Fruit fly (Drosophila melanogaster): ENCODE measurements around the gene Burs.
"Not testable (repeated sequence)": the region's sequence is repeated elsewhere in the genome, so short reads cannot be mapped to it uniquely, and the experiment has no call there.

Gene Burs

DNA sequence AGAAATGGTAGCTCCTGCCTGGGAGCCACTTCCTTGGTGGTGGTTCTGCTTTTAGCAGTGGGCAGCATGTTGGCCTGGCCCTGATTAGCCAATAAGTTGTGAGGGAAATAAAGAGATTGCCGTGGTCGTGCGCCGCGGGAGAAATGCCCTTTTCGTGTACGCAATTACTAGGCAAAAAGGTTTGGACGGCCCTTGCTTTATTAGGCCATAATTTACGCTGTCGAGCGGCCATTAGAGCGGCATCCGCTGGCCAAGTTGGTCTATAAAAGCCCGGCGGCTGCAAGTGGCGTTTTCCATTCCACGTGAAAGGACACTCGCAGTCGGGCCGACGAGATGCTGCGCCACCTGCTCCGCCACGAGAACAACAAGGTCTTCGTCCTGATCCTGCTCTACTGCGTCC lies at the start of gene Burs:
Burs (plus strand) TSS at position 301 of the 400 bp plus-strand sequence.
- TF ChIP-seq h (optimal IDR thresholded peaks at IDR 0.05), result no peak
- TF ChIP-seq Myc (optimal IDR thresholded peaks at IDR 0.05), result no peak

DNA sequence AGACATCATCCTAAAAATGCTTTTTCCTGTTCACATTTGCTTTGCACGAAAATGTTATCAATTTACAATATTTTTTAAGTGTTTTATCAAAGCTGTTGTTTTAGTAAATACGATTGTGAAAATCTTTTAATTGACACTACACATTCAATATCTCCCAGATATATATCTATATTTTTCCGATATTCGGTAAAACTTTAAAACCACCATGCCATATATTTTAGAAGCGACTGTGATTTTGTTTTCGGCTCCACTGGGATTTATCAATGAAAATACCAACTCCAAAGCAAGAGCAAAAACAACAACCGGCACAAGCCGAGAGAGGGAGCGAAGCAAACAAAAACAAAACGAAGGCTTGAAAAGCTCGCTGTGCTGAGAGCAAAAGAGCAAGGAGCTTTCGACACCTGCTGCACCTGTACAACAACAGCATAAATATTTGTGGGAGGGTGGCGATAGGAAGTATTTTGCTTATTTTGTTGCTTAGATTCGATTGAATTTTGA lies 49.3 kb upstream of the Burs start:
- TF ChIP-seq insv (optimal IDR thresholded peaks at IDR 0.05) (no peak), Myc (optimal IDR thresholded peaks at IDR 0.05) (no peak), psq (optimal IDR thresholded peaks at IDR 0.05) (no peak), ttk (optimal IDR thresholded peaks at IDR 0.05) (no peak), Sin3A (optimal IDR thresholded peaks at IDR 0.05) (no peak), h (optimal IDR thresholded peaks at IDR 0.05) (no peak)

DNA sequence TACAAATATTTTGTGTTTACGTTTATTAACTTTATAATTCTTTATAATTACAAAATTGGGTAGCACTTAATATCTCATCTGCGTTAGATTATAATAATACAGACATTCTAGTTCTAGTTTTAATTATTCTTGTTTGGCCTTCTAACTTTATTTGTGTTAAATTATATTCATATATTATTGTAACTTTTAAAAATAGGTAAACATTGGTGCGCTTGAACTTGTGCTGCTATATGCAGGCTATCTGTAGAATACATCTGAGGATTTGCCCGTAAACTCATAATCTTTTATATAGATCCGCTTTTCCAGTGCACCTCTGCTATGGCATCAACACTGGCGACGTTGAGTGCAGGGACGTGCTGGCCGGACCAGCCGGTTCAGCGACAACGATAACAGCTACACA lies 46.9 kb upstream of the Burs start:
- TF ChIP-seq Sin3A (optimal IDR thresholded peaks at IDR 0.05) (no peak), psq (optimal IDR thresholded peaks at IDR 0.05) (no peak), insv (optimal IDR thresholded peaks at IDR 0.05) (no peak), h (optimal IDR thresholded peaks at IDR 0.05) (no peak), Myc (optimal IDR thresholded peaks at IDR 0.05) (no peak), ttk (optimal IDR thresholded peaks at IDR 0.05) (no peak)

DNA sequence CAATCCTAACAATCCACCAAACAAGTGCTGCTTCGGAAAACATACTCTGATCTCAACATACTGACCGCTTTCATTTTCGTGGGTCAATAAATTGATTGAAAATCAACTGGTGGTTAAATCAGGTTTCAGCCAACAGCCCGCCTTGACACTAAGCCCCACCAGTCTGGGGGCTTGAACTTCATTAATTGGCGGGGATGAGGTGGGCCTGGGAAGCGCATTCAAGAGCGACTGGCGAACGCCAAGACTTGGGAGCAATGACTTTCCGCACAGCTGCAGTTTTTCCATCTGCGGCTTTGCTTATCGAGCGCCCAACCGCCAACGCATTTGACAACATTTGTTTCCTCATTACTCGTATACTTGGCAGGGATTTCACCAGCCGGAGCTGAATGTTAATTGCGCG lies 42.7 kb upstream of the Burs start:
- TF ChIP-seq psq (optimal IDR thresholded peaks at IDR 0.05) (no peak), insv (optimal IDR thresholded peaks at IDR 0.05) (no peak), h (optimal IDR thresholded peaks at IDR 0.05) (no peak), Sin3A (optimal IDR thresholded peaks at IDR 0.05) (no peak), Myc (optimal IDR thresholded peaks at IDR 0.05) (no peak), ttk (optimal IDR thresholded peaks at IDR 0.05) (no peak)

DNA sequence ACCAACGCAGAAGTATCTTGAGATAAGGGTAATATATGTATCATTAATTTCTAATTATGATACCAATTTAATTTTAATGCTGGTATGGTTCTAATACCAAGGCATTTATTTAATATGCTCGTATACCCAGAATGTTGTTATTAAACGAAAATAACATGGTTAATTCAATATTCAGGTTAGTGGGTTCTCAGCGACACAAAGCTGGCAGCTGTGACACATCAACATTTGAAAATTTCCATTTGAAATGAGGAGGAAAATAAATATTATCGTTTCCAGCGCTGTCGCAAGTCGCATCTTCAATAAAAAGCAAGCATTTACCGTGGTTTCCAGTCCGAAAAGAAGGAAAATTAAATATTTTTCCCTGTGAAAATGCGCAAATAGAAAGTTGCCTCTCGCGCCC lies 38.4 kb upstream of the Burs start:
- no peak for TF ChIP-seq Myc (optimal IDR thresholded peaks at IDR 0.05)
- TF ChIP-seq insv (optimal IDR thresholded peaks at IDR 0.05), result no peak
- TF ChIP-seq psq (optimal IDR thresholded peaks at IDR 0.05), result no peak
- TF ChIP-seq Sin3A (optimal IDR thresholded peaks at IDR 0.05), result no peak
- no peak for TF ChIP-seq h (optimal IDR thresholded peaks at IDR 0.05)
- no peak for TF ChIP-seq ttk (optimal IDR thresholded peaks at IDR 0.05)

DNA sequence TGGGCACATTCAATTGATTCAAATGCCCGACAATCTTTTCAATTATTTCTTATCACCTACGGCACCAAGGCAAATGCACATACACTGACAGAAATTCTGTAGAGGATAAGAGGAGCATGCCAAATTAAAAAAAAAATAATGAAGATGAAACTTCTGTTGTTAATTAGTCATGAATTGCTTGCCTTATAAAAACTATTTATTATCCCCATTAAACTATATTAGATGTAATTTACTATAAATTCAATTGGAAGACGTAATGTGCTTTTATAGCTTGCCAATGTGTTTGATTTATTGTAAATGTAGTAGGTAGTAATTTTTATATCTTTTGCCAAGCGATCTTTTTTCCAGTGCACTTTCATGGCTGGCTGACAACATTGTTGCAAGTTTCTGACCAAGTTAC lies 37.6 kb upstream of the Burs start:
- TF ChIP-seq Sin3A (optimal IDR thresholded peaks at IDR 0.05) (no peak), Myc (optimal IDR thresholded peaks at IDR 0.05) (no peak), h (optimal IDR thresholded peaks at IDR 0.05) (no peak), insv (optimal IDR thresholded peaks at IDR 0.05) (no peak), ttk (optimal IDR thresholded peaks at IDR 0.05) (no peak), psq (optimal IDR thresholded peaks at IDR 0.05) (no peak)

DNA sequence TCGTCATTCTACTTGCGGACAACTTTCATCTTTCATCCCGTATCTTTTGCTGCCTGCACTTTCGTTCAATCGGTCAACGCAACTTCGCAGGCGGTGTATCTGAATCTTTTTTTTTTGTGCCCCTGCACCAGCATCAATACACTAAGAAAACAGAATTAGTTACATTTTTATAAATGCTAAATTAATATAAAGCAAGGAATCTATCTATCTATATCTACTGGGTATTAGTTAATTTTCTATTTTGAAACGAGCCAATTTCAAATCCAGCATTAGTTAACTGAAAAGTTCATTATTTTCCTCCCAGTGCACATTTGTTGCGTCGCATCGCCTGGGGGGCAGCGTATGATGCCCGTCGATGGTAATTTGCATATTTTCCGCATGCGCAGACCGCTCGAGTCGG lies 36.4 kb upstream of the Burs start:
- TF ChIP-seq h (optimal IDR thresholded peaks at IDR 0.05) (no peak), insv (optimal IDR thresholded peaks at IDR 0.05) (no peak), psq (optimal IDR thresholded peaks at IDR 0.05) (no peak), Myc (optimal IDR thresholded peaks at IDR 0.05) (no peak), Sin3A (optimal IDR thresholded peaks at IDR 0.05) (no peak)

DNA sequence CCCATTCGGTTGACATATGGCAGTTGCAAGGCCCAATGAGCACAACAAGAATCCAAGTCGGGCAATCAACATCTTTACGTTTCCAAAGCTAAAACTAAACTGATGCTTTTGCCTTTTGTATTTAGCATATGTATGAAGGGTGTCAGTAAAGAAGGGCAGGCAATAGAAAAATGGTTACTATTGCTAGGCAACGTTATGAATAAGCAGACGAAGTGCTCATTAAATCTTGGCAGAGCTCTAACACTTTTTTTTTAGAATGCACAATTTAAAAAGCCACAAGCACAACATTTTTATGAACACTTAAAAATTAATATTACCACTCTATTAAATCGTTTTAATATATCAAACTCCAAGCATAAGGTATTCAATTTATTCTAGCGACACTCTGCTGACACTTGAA lies 33.1 kb upstream of the Burs start, which contains the start of gene Sfp93F:
Sfp93F (minus strand) TSS at position 101 of the 400 bp plus-strand sequence.
- TF ChIP-seq h, Sin3A, ttk (optimal IDR thresholded peaks at IDR 0.05): not testable (repeated sequence)

DNA sequence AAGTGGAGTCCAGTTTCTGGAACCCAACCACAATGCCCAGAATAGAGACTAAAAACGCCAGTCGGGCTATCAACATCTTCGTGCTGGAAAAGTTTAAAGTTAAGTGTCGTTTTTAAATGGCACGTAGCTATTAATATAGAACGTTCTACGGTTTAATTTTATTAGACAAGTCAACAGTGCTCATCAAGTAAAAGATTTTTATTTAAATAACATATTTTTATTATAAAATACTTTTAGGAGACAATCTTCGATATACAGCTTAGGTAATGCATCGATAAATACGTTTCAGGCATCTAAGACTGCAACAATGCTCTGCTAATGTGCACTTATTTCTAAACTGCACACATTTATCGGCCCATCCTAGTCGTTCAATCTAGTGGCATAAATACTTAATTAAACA lies 32.6 kb upstream of the Burs start, which contains the start of gene CG42869:
CG42869 (minus strand) TSS at position 101 of the 400 bp plus-strand sequence.
- TF ChIP-seq h (optimal IDR thresholded peaks at IDR 0.05) (no peak), ttk (optimal IDR thresholded peaks at IDR 0.05) (no peak), Myc (optimal IDR thresholded peaks at IDR 0.05) (no peak), Sin3A (optimal IDR thresholded peaks at IDR 0.05) (no peak), insv (optimal IDR thresholded peaks at IDR 0.05) (no peak)

DNA sequence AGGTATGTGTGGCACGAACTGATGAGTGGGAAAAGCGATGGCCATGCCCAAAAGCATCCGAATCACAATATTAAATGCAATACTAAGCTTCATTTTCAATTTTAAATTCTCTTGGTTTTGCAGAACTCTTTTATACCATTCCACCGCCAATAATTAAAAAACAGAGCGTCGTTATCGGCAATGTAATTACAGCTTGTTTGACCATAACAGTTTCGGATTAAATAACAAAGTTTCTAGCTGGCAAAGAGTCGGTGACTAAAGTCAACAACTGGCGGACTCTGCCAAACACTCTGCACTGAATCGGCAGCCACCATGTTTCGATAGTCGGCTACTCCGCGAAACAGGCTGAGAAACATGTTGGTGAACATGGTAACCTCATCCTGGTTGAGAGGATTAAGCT lies 32.1 kb upstream of the Burs start, which contains the start of gene CG42870:
CG42870 (minus strand) TSS at position 101 of the 400 bp plus-strand sequence.
- no peak for TF ChIP-seq h (optimal IDR thresholded peaks at IDR 0.05)
- no peak for TF ChIP-seq ttk (optimal IDR thresholded peaks at IDR 0.05)
- no peak for TF ChIP-seq psq (optimal IDR thresholded peaks at IDR 0.05)
- no peak for TF ChIP-seq Sin3A (optimal IDR thresholded peaks at IDR 0.05)
- TF ChIP-seq insv (optimal IDR thresholded peaks at IDR 0.05), result no peak
- TF ChIP-seq Myc (optimal IDR thresholded peaks at IDR 0.05), result no peak

DNA sequence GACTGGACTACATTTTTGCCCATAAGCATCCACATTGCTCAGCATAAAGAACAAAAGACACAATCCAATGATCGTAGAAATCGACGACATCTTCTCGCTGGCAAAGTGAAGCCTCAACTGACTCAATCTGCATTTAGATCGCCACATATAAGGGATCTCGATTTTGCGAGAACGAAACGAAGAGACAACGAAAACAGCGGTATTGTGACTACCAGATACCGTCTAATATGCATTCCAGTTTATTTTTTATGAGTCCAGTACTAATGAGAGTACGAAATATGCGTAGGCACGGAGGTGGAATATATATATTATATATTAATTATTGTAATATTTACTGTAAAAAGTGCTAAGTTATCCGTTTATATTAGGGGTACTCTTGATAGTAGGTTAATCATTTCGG lies 30.3 kb upstream of the Burs start, which contains the start of gene CG34034:
CG34034 (minus strand) TSS at position 101 of the 400 bp plus-strand sequence.
- no peak for TF ChIP-seq Sin3A (optimal IDR thresholded peaks at IDR 0.05)
- TF ChIP-seq h (optimal IDR thresholded peaks at IDR 0.05), result no peak
- no peak for TF ChIP-seq Myc (optimal IDR thresholded peaks at IDR 0.05)
- no peak for TF ChIP-seq psq (optimal IDR thresholded peaks at IDR 0.05)
- TF ChIP-seq ttk (optimal IDR thresholded peaks at IDR 0.05), result no peak
- no peak for TF ChIP-seq insv (optimal IDR thresholded peaks at IDR 0.05)

DNA sequence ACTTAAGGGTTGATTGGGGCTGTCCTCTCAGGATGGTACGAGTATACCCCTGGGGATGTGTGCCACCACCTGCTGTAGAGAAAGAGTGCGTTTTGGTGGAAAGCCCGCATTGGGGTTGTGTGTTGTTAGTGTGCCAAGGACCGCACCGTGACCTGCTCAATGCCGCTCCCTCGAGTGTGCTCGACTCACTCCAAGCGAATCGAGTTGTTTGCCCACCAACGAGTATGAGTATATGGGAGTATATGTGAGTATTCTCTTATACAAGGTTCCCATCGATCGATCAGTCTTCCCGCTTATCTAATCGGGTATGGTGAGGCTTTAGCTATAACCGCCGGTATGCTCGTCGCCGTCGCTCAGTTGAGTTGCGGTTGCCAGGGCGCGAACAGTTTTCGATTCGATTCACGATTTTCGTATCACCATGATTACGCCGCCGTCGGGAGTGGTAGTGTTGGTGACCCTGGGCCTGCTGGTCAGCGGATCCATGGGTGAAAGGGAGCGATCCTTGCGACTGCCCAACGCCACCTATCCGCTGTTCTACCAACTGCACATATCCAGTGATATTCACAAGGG lies 29.5 kb upstream of the Burs start, which contains the start of gene CG5849:
CG5849 (plus strand) TSS at position 356 of the 570 bp plus-strand sequence.
- TF ChIP-seq insv (optimal IDR thresholded peaks at IDR 0.05) (no peak), Sin3A (optimal IDR thresholded peaks at IDR 0.05) (no peak), Myc (optimal IDR thresholded peaks at IDR 0.05) (no peak), ttk (optimal IDR thresholded peaks at IDR 0.05) (no peak), psq (optimal IDR thresholded peaks at IDR 0.05) (no peak), h (optimal IDR thresholded peaks at IDR 0.05) (no peak)

DNA sequence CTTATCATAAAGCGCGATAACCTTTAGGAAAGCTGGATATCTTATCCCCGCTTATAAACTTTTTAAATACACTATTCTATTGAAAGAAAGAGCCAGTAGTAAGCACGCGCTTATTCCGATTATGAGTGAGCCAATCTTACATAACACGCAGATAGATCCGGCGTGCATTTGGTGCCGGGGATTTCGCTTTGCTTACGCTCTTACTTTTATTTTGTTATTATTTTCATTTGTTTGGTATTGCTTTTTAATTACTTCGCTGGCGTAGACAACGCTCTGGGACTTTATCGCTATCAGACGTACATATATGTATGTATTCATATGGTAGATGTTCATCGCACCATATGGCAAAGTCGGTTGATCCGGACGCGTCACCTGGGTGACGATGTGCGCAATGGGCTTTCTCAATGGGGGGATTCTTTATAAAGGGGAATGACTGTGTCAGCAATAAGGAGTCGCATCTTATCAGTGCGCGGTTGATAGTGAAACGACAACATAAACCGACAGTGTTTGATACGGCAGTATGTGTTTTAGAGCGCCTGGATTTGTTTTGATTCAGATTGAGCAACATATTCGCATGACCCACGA lies 28.5 kb upstream of the Burs start:
- TF ChIP-seq Myc (optimal IDR thresholded peaks at IDR 0.05) (no peak), psq (optimal IDR thresholded peaks at IDR 0.05) (no peak), ttk (optimal IDR thresholded peaks at IDR 0.05) (no peak), insv (optimal IDR thresholded peaks at IDR 0.05) (no peak), h (optimal IDR thresholded peaks at IDR 0.05) (no peak), Sin3A (optimal IDR thresholded peaks at IDR 0.05) (no peak)
